Worm (Caenorhabditis elegans): Measurements from ENCODE around the gene mnk-1.

DNA sequence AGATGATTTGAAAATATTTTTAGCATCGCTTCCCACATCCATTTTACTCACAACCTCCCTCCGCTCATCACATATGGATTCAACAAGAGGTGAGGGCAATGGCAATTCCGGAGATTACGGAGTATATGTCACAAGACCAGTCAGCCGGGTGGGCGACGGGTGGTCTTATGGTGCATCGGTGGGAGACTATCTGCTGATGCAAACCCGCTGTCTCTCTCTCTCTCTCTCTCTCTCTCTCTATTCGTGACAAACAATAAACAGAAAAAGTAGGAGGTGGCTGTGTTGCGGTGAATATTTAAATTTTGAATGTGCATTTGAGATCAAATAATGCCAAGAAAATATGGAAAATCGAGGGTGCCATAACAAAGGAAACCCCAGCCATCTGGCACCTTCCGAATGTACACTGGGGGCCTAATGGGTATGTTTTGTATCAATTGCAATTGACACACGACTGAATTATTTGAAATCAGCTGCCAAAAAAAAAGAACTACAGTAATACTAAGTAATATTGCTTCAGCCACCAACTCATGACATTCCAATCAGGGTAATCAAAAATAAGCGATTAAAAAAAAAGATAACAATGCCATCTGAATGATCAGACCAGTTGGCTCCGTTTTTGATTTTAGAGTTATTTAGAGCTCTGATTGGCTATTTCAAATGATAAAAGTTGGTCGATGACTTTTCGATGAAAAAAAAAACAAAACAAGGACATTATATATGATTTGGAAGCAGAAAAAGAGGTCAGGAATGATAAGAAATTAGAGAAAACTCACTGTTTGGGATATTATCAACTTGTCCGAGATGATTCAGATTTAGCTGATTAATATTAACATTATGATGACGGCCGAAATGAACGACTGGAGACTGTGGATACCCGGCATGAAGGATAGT, 6.8 kb downstream of the mnk-1 start:
- TF ChIP-seq aly-2 (tag; optimal IDR thresholded peaks at IDR 0.05) (no peak), ama-1 (optimal IDR thresholded peaks at IDR 0.05) (peak; percentile 86), snpc-4 (tag; optimal IDR thresholded peaks at IDR 0.05) (no peak)

Measured in whole organism, L2 larva.